Worm (Caenorhabditis elegans): ENCODE data around the gene appg-1.

Gene appg-1

ce11 chrII:10360487-10360886, 34.6 kb downstream of the appg-1 start, which contains the start of gene C07E3.4:
C07E3.4 (plus strand) TSS chrII:10360787.
- no peak for TF ChIP-seq mab-9 (GFP tag; IDR thresholded peaks at IDR 0.05)
- no peak for TF ChIP-seq hlh-4 (tag; optimal IDR thresholded peaks at IDR 0.05)
- TF ChIP-seq aly-2 (tag; optimal IDR thresholded peaks at IDR 0.05) = no peak
- no peak for TF ChIP-seq tbx-2 (tag; optimal IDR thresholded peaks at IDR 0.05)
- TF ChIP-seq isw-1 (GFP tag; IDR thresholded peaks at IDR 0.05) = no peak
- no peak for TF ChIP-seq ceh-88 (GFP tag; IDR thresholded peaks at IDR 0.05)
- TF ChIP-seq fkh-10 (GFP tag; optimal IDR thresholded peaks at IDR 0.05) = no peak
- no peak for TF ChIP-seq grh-1 (GFP tag; IDR thresholded peaks at IDR 0.05)
- no peak for TF ChIP-seq pqm-1 (tag; optimal IDR thresholded peaks at IDR 0.05)
- TF ChIP-seq dsc-1 (tag; optimal IDR thresholded peaks at IDR 0.05) = no peak
- no peak for TF ChIP-seq unc-86 (tag; optimal IDR thresholded peaks at IDR 0.05)
- TF ChIP-seq fkh-8 (tag; optimal IDR thresholded peaks at IDR 0.05) = no peak
- no peak for TF ChIP-seq lin-14 (GFP tag; optimal IDR thresholded peaks at IDR 0.05)

ce11 chrII:10367202-10367601, 41.4 kb downstream of the appg-1 start, which contains the start of gene ceh-57:
ceh-57 (minus strand) TSS chrII:10367296.
- no peak for TF ChIP-seq nhr-77 (tag; optimal IDR thresholded peaks at IDR 0.05)
- no peak for TF ChIP-seq C16A3.4 (tag; optimal IDR thresholded peaks at IDR 0.05)
- TF ChIP-seq fkh-8 (tag; optimal IDR thresholded peaks at IDR 0.05) = peak; percentile 53
- peak; percentile 64 for TF ChIP-seq dsc-1 (tag; optimal IDR thresholded peaks at IDR 0.05)
- no peak for TF ChIP-seq mep-1 (tag; optimal IDR thresholded peaks at IDR 0.05)
- TF ChIP-seq nhr-11 (tag; optimal IDR thresholded peaks at IDR 0.05) = no peak
- TF ChIP-seq nhr-47 (tag; optimal IDR thresholded peaks at IDR 0.05) = peak; percentile 5

ce11 chrII:10369547-10370028, 43.7 kb downstream of the appg-1 start, which contains the start of gene ceh-58:
ceh-58 (minus strand) TSS chrII:10369597.
- TF ChIP-seq ceh-63 (GFP tag; optimal IDR thresholded peaks at IDR 0.05) (no peak), unc-98 (GFP tag; IDR thresholded peaks at IDR 0.05) (no peak), aha-1 (tag; optimal IDR thresholded peaks at IDR 0.05) (no peak), ceh-8 (GFP tag; optimal IDR thresholded peaks at IDR 0.05) (peak; percentile 22), sox-4 (tag; optimal IDR thresholded peaks at IDR 0.05) (no peak), swsn-7 (tag; optimal IDR thresholded peaks at IDR 0.05) (no peak), unc-130 (tag; optimal IDR thresholded peaks at IDR 0.05) (no peak), lin-35 (GFP tag; optimal IDR thresholded peaks at IDR 0.05) (no peak), lin-13 (GFP tag; optimal IDR thresholded peaks at IDR 0.05) (no peak), elt-2 (tag; optimal IDR thresholded peaks at IDR 0.05) (no peak), mef-2 (tag; optimal IDR thresholded peaks at IDR 0.05) (no peak), nhr-84 (tag; optimal IDR thresholded peaks at IDR 0.05) (no peak), sptf-1 (tag; optimal IDR thresholded peaks at IDR 0.05) (no peak), pag-3 (tag; optimal IDR thresholded peaks at IDR 0.05; ENCODE audit: borderline replicate concordance, insufficient read depth) (no peak), alr-1 (tag; optimal IDR thresholded peaks at IDR 0.05; ENCODE audit: borderline replicate concordance) (no peak), aly-2 (tag; optimal IDR thresholded peaks at IDR 0.05) (no peak), lir-3 (tag; optimal IDR thresholded peaks at IDR 0.05; ENCODE audit: poor library complexity) (no peak), unc-30 (tag; optimal IDR thresholded peaks at IDR 0.05) (no peak), ceh-88 (GFP tag; IDR thresholded peaks at IDR 0.05) (no peak), zag-1 (tag; optimal IDR thresholded peaks at IDR 0.05) (no peak), efl-3 (GFP tag; optimal IDR thresholded peaks at IDR 0.05) (no peak), lin-39 (tag; optimal IDR thresholded peaks at IDR 0.05) (no peak), nhr-90 (tag; optimal IDR thresholded peaks at IDR 0.05; ENCODE audit: poor library complexity) (no peak), mab-9 (GFP tag; IDR thresholded peaks at IDR 0.05) (no peak), C04F5.9 (tag; optimal IDR thresholded peaks at IDR 0.05) (no peak), nhr-85 (tag) (peak; percentile 61), snpc-4 (tag; optimal IDR thresholded peaks at IDR 0.05) (no peak), ztf-4 (tag; optimal IDR thresholded peaks at IDR 0.05) (no peak), fkh-4 (tag; optimal IDR thresholded peaks at IDR 0.05; ENCODE audit: borderline replicate concordance) (no peak), pqm-1 (tag; optimal IDR thresholded peaks at IDR 0.05) (no peak), ceh-90 (tag; optimal IDR thresholded peaks at IDR 0.05) (no peak), lin-14 (GFP tag; optimal IDR thresholded peaks at IDR 0.05) (peak; percentile 33), ceh-82 (tag; optimal IDR thresholded peaks at IDR 0.05) (no peak), zip-4 (GFP tag; optimal IDR thresholded peaks at IDR 0.05) (no peak), blmp-1 (tag; optimal IDR thresholded peaks at IDR 0.05) (peak; percentile 36), hpl-2 (GFP tag; optimal IDR thresholded peaks at IDR 0.05) (no peak)

Data from whole organism, L1 larva.